Fruit fly (Drosophila melanogaster): ENCODE results near the gene CG17648.

The CG17648 gene

DNA sequence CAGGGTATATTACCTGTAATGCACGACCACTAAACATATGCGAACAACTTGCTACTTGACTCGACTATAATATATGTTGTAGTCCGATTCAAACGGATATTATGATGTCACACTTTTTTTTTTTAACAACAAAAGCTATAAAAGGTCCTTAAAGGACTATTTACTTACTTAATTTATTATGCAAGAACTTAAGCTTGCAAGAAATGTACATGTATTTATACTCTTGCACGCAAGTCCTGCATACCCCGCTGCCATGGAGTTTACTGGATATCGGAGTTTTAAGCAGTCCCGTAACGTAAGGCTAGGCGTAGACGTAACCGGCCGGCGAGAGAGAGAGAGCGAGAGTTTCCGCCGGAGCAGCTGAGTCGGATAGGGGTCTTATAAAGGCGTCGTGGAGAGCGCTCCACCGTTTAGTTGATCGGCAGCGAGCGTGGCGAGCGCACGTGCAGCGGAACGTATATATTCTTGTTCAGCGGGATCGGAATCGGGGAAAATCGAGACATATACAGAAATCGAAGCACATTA is 15.0 kb upstream of the CG17648 start (continued):
- TF ChIP-seq Atf3 (GFP tag; optimal IDR thresholded peaks at IDR 0.05) (peak; percentile 90), Fer3 (tag; optimal IDR thresholded peaks at IDR 0.05) (peak; percentile 73), bsh (GFP tag; optimal IDR thresholded peaks at IDR 0.05) (peak; percentile 69 to 90), CG13894 (tag; optimal IDR thresholded peaks at IDR 0.05) (peak; percentile 87), CG18764 (GFP tag; optimal IDR thresholded peaks at IDR 0.05) (peak; percentile 86), Xbp1 (GFP tag; optimal IDR thresholded peaks at IDR 0.05) (peak; percentile 92), Ravus (GFP tag; IDR thresholded peaks at IDR 0.05) (peak; percentile 64; the same call in 1 of the 2 replicates), Hand (GFP tag; optimal IDR thresholded peaks at IDR 0.05) (peak; percentile 14), sd (tag; optimal IDR thresholded peaks at IDR 0.05) (peak; percentile 52), Kr (GFP tag; optimal IDR thresholded peaks at IDR 0.05) (no peak), ttk (GFP tag; IDR thresholded peaks at IDR 0.05) (peak; percentile 86), twi (tag; optimal IDR thresholded peaks at IDR 0.05) (peak; percentile 61), zfh2 (GFP tag; optimal IDR thresholded peaks at IDR 0.05) (peak; percentile 88), CG32532 (GFP tag; IDR thresholded peaks at IDR 0.05) (peak; percentile 85), Blimp-1 (GFP tag; optimal IDR thresholded peaks at IDR 0.05) (peak; percentile 85), CG4730 (GFP tag; IDR thresholded peaks at IDR 0.05) (peak; percentile 70), Lim3 (GFP tag; IDR thresholded peaks at IDR 0.05) (peak; percentile 47; the same call in 1 of the 2 replicates), Myb (GFP tag; optimal IDR thresholded peaks at IDR 0.05) (peak; percentile 75), zf30C (GFP tag; optimal IDR thresholded peaks at IDR 0.05) (no peak), repo (GFP tag; optimal IDR thresholded peaks at IDR 0.05) (peak; percentile 74), CG10565 (GFP tag; optimal IDR thresholded peaks at IDR 0.05) (peak; percentile 35), CG12769 (tag; optimal IDR thresholded peaks at IDR 0.05) (peak; percentile 87), CG11723 (GFP tag; optimal IDR thresholded peaks at IDR 0.05) (peak; percentile 60), CG6791 (GFP tag; IDR thresholded peaks at IDR 0.05; ENCODE audit: partially characterized antibody) (0 out of 3 replicates have a peak, but pooled peaks have one; percentile 39), nerfin-2 (GFP tag; IDR thresholded peaks at IDR 0.05; ENCODE audit: partially characterized antibody) (no peak), org-1 (GFP tag; optimal IDR thresholded peaks at IDR 0.05) (peak; percentile 93), CG18599 (GFP tag; optimal IDR thresholded peaks at IDR 0.05) (peak; percentile 87), CoRest (tag; optimal IDR thresholded peaks at IDR 0.05) (peak; percentile 87), CG2199 (GFP tag; IDR thresholded peaks at IDR 0.05) (no peak), CG12659 (GFP tag; optimal IDR thresholded peaks at IDR 0.05) (peak; percentile 84), Dbx (GFP tag; IDR thresholded peaks at IDR 0.05) (peak; percentile 78; the same call in 2 of the 3 replicates), oc (tag; optimal IDR thresholded peaks at IDR 0.05) (peak; percentile 90), Sry-β (GFP tag; optimal IDR thresholded peaks at IDR 0.05) (no peak), lmd (GFP tag; IDR thresholded peaks at IDR 0.05) (peak; percentile 92), Side (GFP tag; optimal IDR thresholded peaks at IDR 0.05) (peak; percentile 88), CG7745 (tag; optimal IDR thresholded peaks at IDR 0.05) (no peak), CG9437 (GFP tag; optimal IDR thresholded peaks at IDR 0.05) (peak; percentile 99), CG2116 (GFP tag; optimal IDR thresholded peaks at IDR 0.05) (peak; percentile 59), CG34224 (GFP tag; IDR thresholded peaks at IDR 0.05; ENCODE audit: partially characterized antibody) (peak; percentile 14; the same call in 1 of the 3 replicates), CG33213 (GFP tag; optimal IDR thresholded peaks at IDR 0.05) (peak; percentile 66), gfzf (GFP tag; optimal IDR thresholded peaks at IDR 0.05) (no peak), phol (tag; optimal IDR thresholded peaks at IDR 0.05) (peak; percentile 91), CG31441 (GFP tag; IDR thresholded peaks at IDR 0.05) (peak; percentile 89), stc (GFP tag; IDR thresholded peaks at IDR 0.05) (peak; percentile 80), CG9609 (GFP tag; optimal IDR thresholded peaks at IDR 0.05) (peak; percentile 86), TFAM (GFP tag; optimal IDR thresholded peaks at IDR 0.05) (peak; percentile 68), NfI (GFP tag; optimal IDR thresholded peaks at IDR 0.05) (peak; percentile 77), CG9797 (GFP tag; optimal IDR thresholded peaks at IDR 0.05) (no peak), emc (GFP tag; optimal IDR thresholded peaks at IDR 0.05) (peak; percentile 27)
